Fruit fly (Drosophila melanogaster) whole organism, prepupa: ENCODE measurements around the gene ssp6.
A peak's percentile ranks its signal among the peaks of the same experiment; 100 is the strongest.

Experiments
- Blimp-1 ChIP-seq: fragments of 200-800 bp; sonication (Bioruptor generic); optimal IDR thresholded peaks from 3 replicates; lab custom pipeline; 2017; ENCODE audit warnings: missing biosample characterization, missing genetic modification characterization, mild to moderate bottlenecking, moderate library complexity, missing genetic modification reagents
- CG10631 ChIP-seq: fragments of 200-800 bp; sonication (Bioruptor generic); optimal IDR thresholded peaks from 2 replicates; lab custom pipeline; 2016; ENCODE audit warnings: missing biosample characterization, missing genetic modification characterization
- CG11294 ChIP-seq: fragments of 200-800 bp; sonication (Bioruptor generic); IDR thresholded peaks from 2 replicates; pipeline ENCODE4 v1.3.6; 2022; ENCODE audit warnings: missing biosample characterization, missing genetic modification characterization
- CG15336 ChIP-seq: fragments of 200-800 bp; sonication (Bioruptor generic); IDR thresholded peaks from 2 replicates; pipeline ENCODE4 v1.3.6; 2022; ENCODE audit warnings: missing biosample characterization, missing genetic modification characterization
- CG1621 ChIP-seq: fragments of 200-800 bp; sonication (Bioruptor generic); optimal IDR thresholded peaks from 3 replicates; lab custom pipeline; 2018; ENCODE audit warnings: missing biosample characterization, mild to moderate bottlenecking, missing genetic modification characterization
- CG3032 ChIP-seq: fragments of 200-800 bp; optimal IDR thresholded peaks from 2 replicates; lab custom pipeline; 2019; ENCODE audit warnings: missing biosample characterization, mild to moderate bottlenecking, missing genetic modification characterization, moderate library complexity
- CG3919 ChIP-seq: fragments of 200-800 bp; sonication (Bioruptor generic); optimal IDR thresholded peaks from 3 replicates; lab custom pipeline; 2016; ENCODE audit warnings: missing biosample characterization, missing genetic modification characterization
- CG4318 ChIP-seq: fragments of 200-800 bp; sonication (Bioruptor generic); optimal IDR thresholded peaks from 3 replicates; lab custom pipeline; 2017; ENCODE audit warnings: missing biosample characterization, mild to moderate bottlenecking, missing genetic modification characterization
- CG6163 ChIP-seq: fragments of 200-800 bp; sonication (Bioruptor generic); IDR thresholded peaks from 3 replicates; pipeline ENCODE4 v1.3.6; 2022; ENCODE audit warnings: missing biosample characterization, missing genetic modification characterization
- CG6276 ChIP-seq: fragments of 200-800 bp; sonication (Bioruptor generic); optimal IDR thresholded peaks from 2 replicates; lab custom pipeline; 2017; ENCODE audit warnings: missing biosample characterization, mild to moderate bottlenecking, missing genetic modification characterization
- CG6792 ChIP-seq: fragments of 200-800 bp; sonication (Bioruptor generic); optimal IDR thresholded peaks from 3 replicates; lab custom pipeline; 2016; ENCODE audit warnings: missing biosample characterization, missing genetic modification characterization
- CG6854 ChIP-seq: fragments of 200-800 bp; sonication (Bioruptor generic); optimal IDR thresholded peaks from 2 replicates; lab custom pipeline; 2017; ENCODE audit warnings: missing biosample characterization, mild to moderate bottlenecking, missing genetic modification characterization
- CG7368 ChIP-seq: fragments of 200-800 bp; sonication (Bioruptor generic); optimal IDR thresholded peaks from 3 replicates; lab custom pipeline; 2016; ENCODE audit warnings: missing biosample characterization, missing genetic modification characterization
- CG8119 ChIP-seq: fragments of 200-800 bp; sonication (Bioruptor generic); IDR thresholded peaks from 3 replicates; pipeline ENCODE4 v1.3.6; 2022; ENCODE audit warnings: missing biosample characterization, missing genetic modification characterization
- CG8319 ChIP-seq: fragments of 200-800 bp; sonication (Bioruptor generic); optimal IDR thresholded peaks from 3 replicates; lab custom pipeline; 2016; ENCODE audit warnings: missing biosample characterization, missing genetic modification characterization
- CG9139 ChIP-seq: fragments of 200-800 bp; sonication (Bioruptor generic); optimal IDR thresholded peaks from 3 replicates; lab custom pipeline; 2017; ENCODE audit warnings: missing biosample characterization, mild to moderate bottlenecking, missing genetic modification characterization
- Eip75B ChIP-seq: fragments of 200-800 bp; sonication (Bioruptor generic); optimal IDR thresholded peaks from 3 replicates; lab custom pipeline; 2016; ENCODE audit warnings: missing biosample characterization, missing genetic modification characterization
- Eip78C ChIP-seq: fragments of 200-800 bp; sonication (Bioruptor generic); peaks from one replicate; lab custom pipeline; 2016; ENCODE audit warnings: missing biosample characterization, missing genetic modification characterization
- Eip93F ChIP-seq: fragments of 200-800 bp; sonication (Bioruptor generic); optimal IDR thresholded peaks from 2 replicates; lab custom pipeline; 2016; ENCODE audit warnings: missing biosample characterization, mild to moderate bottlenecking, missing genetic modification characterization
- Gug ChIP-seq: fragments of 200-800 bp; sonication (Bioruptor generic); IDR thresholded peaks from 2 replicates; pipeline ENCODE4 v1.3.6; 2022; ENCODE audit warnings: missing biosample characterization, missing genetic modification characterization
- Hr38 ChIP-seq: sonication (Bioruptor generic); optimal IDR thresholded peaks from 2 replicates; lab custom pipeline; 2016; ENCODE audit warnings: missing biosample characterization, missing genetic modification characterization
- Met ChIP-seq: fragments of 200-800 bp; sonication (Bioruptor generic); optimal IDR thresholded peaks from 3 replicates; lab custom pipeline; 2016; ENCODE audit warnings: missing biosample characterization, missing genetic modification characterization
- OdsH ChIP-seq: fragments of 200-800 bp; sonication (Bioruptor generic); optimal IDR thresholded peaks from 3 replicates; lab custom pipeline; 2016; ENCODE audit warnings: missing biosample characterization, missing genetic modification characterization
- Sox102F ChIP-seq: fragments of 200-800 bp; sonication (Bioruptor generic); optimal IDR thresholded peaks from 2 replicates; lab custom pipeline; 2016; ENCODE audit warnings: missing biosample characterization, mild to moderate bottlenecking, missing genetic modification characterization
- Sox15 ChIP-seq: fragments of 200-800 bp; sonication (Bioruptor generic); optimal IDR thresholded peaks from 3 replicates; lab custom pipeline; 2016; ENCODE audit warnings: missing biosample characterization, missing genetic modification characterization
- achi ChIP-seq: fragments of 200-800 bp; sonication (Bioruptor generic); optimal IDR thresholded peaks from 3 replicates; lab custom pipeline; 2016; ENCODE audit warnings: missing biosample characterization, missing genetic modification characterization
- acj6 ChIP-seq: fragments of 200-800 bp; sonication (Bioruptor generic); optimal IDR thresholded peaks from 3 replicates; lab custom pipeline; 2016; ENCODE audit warnings: missing biosample characterization, missing genetic modification characterization
- cyc ChIP-seq: fragments of 200-800 bp; sonication (Bioruptor generic); optimal IDR thresholded peaks from 3 replicates; lab custom pipeline; 2016; ENCODE audit warnings: missing biosample characterization, missing genetic modification characterization
- dac ChIP-seq: fragments of 200-800 bp; sonication (Bioruptor generic); optimal IDR thresholded peaks from 2 replicates; lab custom pipeline; 2017; ENCODE audit warnings: missing biosample characterization, mild to moderate bottlenecking, missing genetic modification characterization
- eg ChIP-seq: fragments of 200-800 bp; sonication (Bioruptor generic); IDR thresholded peaks from 3 replicates; pipeline ENCODE4 v1.3.6; 2022; ENCODE audit warnings: missing biosample characterization, missing genetic modification characterization
- esn ChIP-seq: fragments of 200-800 bp; sonication (Bioruptor generic); optimal IDR thresholded peaks from 2 replicates; lab custom pipeline; 2016; ENCODE audit warnings: missing biosample characterization, mild to moderate bottlenecking, missing genetic modification characterization, moderate library complexity
- fd59A ChIP-seq: fragments of 200-800 bp; sonication (Bioruptor generic); optimal IDR thresholded peaks from 2 replicates; lab custom pipeline; 2017; ENCODE audit warnings: missing biosample characterization, mild to moderate bottlenecking, missing genetic modification characterization, missing genetic modification reagents
- fd85E ChIP-seq: fragments of 200-800 bp; sonication (Bioruptor generic); optimal IDR thresholded peaks from 3 replicates; lab custom pipeline; 2016; ENCODE audit warnings: missing biosample characterization, missing genetic modification characterization
- net ChIP-seq: fragments of 200-800 bp; sonication (Bioruptor generic); optimal IDR thresholded peaks from 3 replicates; lab custom pipeline; 2016; ENCODE audit warnings: missing biosample characterization, missing genetic modification characterization
- salr ChIP-seq, 2 experiments: fragments of 200-800 bp; sonication (Bioruptor generic); optimal IDR thresholded peaks; 3 replicates each; lab custom pipeline; 2016 to 2018; ENCODE audit warnings: missing biosample characterization in 2 of 2, missing genetic modification characterization in 2 of 2, mild to moderate bottlenecking in 1 of 2
- ss ChIP-seq, 2 experiments: fragments of 200-800 bp; sonication (Bioruptor generic); optimal IDR thresholded peaks; 2 replicates in 1 of 2; 3 replicates in 1 of 2; lab custom pipeline; 2017 to 2018; ENCODE audit warnings: mild to moderate bottlenecking in 2 of 2, missing biosample characterization in 2 of 2, missing genetic modification characterization in 2 of 2, moderate library complexity in 1 of 2
- svp ChIP-seq: fragments of 200-800 bp; sonication (Bioruptor generic); peaks from one replicate; lab custom pipeline; 2016; ENCODE audit warnings: missing biosample characterization, missing genetic modification characterization
- vri ChIP-seq: fragments of 200-800 bp; sonication (Bioruptor generic); optimal IDR thresholded peaks from 3 replicates; lab custom pipeline; 2016; ENCODE audit warnings: missing biosample characterization, mild to moderate bottlenecking, missing genetic modification characterization

Gene ssp6

DNA sequence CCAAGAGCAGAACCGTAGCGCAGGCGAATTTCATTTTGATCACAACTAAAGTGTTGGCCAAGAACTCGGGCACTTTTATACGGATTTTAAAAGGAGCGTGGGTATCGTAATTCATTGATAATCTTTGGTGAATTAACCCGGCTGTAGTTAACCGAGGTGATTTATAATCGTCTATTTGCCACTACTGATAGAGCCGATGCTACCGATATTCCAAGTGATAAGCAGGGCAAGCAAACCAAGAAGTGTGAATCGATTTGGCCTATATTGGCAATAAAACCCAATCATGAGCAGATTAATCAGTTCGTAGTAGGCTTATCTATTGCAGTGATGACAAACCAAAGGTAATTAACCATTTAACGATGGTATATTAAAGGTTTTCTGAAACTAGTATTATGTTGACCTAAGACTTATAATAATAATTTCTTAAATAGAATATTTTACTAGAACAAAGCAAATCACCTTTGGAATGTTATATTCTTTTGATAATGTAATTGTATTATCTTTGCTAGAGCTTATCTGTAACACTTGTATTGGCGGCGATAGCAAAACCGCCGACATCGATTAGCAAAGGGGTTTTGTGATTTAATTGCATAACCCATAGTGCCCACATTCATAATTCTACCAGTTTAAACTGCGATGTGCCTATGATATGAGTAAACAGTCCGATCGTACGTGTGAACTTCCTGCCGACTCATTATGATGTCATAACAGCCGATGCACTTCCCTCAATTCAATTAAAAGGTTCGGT lies 13.5 kb upstream of the ssp6 start, which contains the start of gene CG10472:
Gene CG10472 (minus strand): TSS at position 51 of the 748 bp plus-strand sequence.
- TF ChIP-seq vri (GFP tag; lab: Kevin White, UChicago) (peak; percentile 74), CG3032 (tag; lab: Kevin White, UChicago) (no peak), Eip93F (no peak)

DNA sequence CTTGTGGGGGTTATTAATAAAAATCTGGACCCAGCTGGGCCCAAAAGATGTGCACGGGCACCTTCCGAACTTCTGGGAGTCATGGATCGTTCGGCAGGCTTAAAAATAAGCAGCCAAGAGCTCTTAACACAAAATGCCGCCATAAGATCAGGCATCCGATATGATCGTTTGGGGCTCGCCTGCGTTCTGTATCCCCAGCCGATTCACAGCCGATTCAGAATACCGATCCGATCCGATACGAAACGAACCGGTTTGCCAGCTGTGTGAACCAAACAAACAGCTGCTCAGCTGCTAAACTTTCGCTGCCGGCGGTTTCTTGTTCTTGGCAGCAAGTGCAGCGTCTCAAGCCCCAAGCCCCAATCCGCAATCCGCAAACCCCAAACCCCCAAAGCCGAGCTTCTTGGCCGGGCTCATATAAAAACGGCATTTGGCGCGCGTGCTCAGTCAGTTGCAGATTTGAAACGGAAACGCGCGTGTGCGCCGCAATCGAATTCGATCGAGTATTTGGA lies 10.6 kb upstream of the ssp6 start, which contains the start of gene CG42269:
Gene CG42269 (plus strand): TSS at position 416 of the 509 bp plus-strand sequence.
- TF ChIP-seq net (GFP tag; lab: Kevin White, UChicago) (peak; percentile 3), Eip78C (GFP tag; lab: Kevin White, UChicago) (peak; percentile 63), CG7368 (GFP tag; lab: Kevin White, UChicago) (no peak), CG3919 (GFP tag; lab: Kevin White, UChicago) (no peak), CG4318 (GFP tag; lab: Kevin White, UChicago) (no peak), Eip75B (GFP tag; lab: Kevin White, UChicago) (no peak), CG6854 (GFP tag; lab: Kevin White, UChicago) (peak; percentile 91), Blimp-1 (peak; percentile 92), CG6163 (0 out of 3 replicates have a peak, but pooled peaks have one; percentile 20), svp (no peak)

DNA sequence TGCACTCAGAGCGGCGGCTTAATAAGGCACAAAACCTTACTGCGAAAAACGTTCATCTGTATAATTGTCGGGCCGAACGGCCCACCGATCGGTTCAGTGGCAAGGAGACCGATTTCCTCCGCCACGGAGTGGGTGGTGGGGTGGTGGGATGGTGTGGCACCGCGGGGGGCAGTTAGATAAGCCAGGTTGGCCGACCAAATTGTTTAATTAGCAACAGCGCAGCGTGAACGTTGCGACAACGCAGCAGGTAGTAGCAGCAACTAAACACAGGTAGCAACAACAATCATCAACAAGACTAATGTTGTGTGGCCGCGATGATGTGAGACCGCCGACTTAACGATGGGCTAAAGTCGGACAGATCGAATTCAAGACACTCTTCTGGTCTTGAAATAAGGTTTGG lies 8.3 kb upstream of the ssp6 start:
- no peak for TF ChIP-seq CG6854 (GFP tag; lab: Kevin White, UChicago)
- TF ChIP-seq CG11294: no peak
- TF ChIP-seq Eip78C (GFP tag; lab: Kevin White, UChicago): no peak
- no peak for TF ChIP-seq ss (GFP tag; optimal IDR thresholded peaks at IDR 0.05; lab: Kevin White, UChicago)
- no peak for TF ChIP-seq Met (GFP tag; lab: Kevin White, UChicago)
- no peak for TF ChIP-seq CG6276 (GFP tag; lab: Kevin White, UChicago)
- TF ChIP-seq CG6792: no peak

DNA sequence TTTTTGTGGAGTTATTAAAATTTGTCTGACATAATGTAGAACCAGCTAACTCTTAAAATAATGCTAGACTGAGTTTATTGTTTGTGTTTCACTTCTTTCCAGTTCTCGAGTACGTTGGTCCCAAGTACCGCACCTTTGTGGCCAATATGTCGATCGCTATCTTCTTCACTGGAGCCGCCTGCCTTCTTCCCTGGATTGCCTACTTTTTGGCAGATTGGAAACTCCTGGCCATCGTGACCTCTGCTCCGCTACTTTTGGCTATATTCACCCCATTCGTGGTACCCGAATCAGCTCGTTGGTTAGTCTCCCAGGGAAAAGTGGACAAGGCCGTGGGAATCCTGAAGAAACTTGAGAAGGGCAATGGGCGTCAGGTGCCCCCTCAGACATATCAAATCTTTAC lies 6.4 kb upstream of the ssp6 start:
- no peak for TF ChIP-seq eg (GFP tag; lab: Robert Waterston, UW)
- no peak for TF ChIP-seq Eip78C (GFP tag; lab: Kevin White, UChicago)
- TF ChIP-seq Gug (GFP tag; lab: Robert Waterston, UW): no peak
- no peak for TF ChIP-seq fd85E (GFP tag; lab: Kevin White, UChicago)
- TF ChIP-seq CG10631 (GFP tag; lab: Kevin White, UChicago): no peak
- no peak for TF ChIP-seq CG3919 (GFP tag; lab: Kevin White, UChicago)
- no peak for TF ChIP-seq dac (GFP tag; lab: Kevin White, UChicago)
- TF ChIP-seq esn: no peak
- no peak for TF ChIP-seq Sox102F (GFP tag; lab: Kevin White, UChicago)
- no peak for TF ChIP-seq CG7368 (GFP tag; lab: Kevin White, UChicago)
- TF ChIP-seq CG1621 (tag; lab: Kevin White, UChicago): no peak
- TF ChIP-seq, all 60 proteins: peak for 0

DNA sequence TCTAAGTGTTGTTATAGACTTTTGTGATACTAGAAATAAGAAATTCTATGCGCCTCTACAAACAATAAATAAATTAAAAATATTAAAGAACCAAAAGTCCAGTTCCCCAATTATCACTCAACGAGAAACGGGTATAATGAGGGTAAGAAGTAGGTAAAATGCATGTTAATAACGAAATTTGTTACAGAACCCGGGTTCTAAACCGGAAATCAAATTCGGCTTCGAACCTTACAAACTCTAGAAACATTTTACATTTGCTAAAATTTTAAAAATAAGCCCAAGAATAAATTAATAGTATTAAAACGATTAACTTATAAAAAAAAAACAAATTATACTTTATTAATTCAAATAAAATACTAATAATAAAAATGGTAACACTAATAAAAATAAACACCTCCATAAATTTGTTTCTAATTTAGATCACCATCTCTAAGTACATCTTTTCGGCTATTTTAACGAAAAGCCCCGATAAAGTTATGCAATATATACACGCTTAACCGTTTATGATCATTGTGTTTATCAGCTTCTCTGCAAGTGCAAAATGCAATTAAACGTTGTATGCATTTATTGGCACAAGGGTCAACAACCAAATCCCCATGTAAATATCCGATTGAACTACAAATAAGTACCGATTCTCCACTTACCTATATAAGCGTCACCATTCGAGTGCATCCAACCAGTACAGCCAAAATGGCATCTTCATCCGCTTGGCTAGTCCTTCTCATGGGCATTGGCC lies 4.9 kb upstream of the ssp6 start, which contains the start of gene CG6602:
Gene CG6602 (plus strand): TSS at position 686 of the 736 bp plus-strand sequence.
- TF ChIP-seq CG10631 (GFP tag; lab: Kevin White, UChicago) (peak; percentile 6), CG15336 (GFP tag; lab: Robert Waterston, UW) (no peak), achi (peak; percentile 25), CG8119 (no peak), cyc (peak; percentile 73), OdsH (GFP tag; lab: Kevin White, UChicago) (peak; percentile 59), Hr38 (GFP tag; lab: Kevin White, UChicago) (no peak), salr (GFP tag; optimal IDR thresholded peaks at IDR 0.05; lab: Kevin White, UChicago) (peak in 1 of 2 experiments; percentile 54), CG9139 (no peak), CG11294 (no peak), Met (GFP tag; lab: Kevin White, UChicago) (peak; percentile 44), Sox15 (peak; percentile 41), vri (GFP tag; lab: Kevin White, UChicago) (peak; percentile 5), net (GFP tag; lab: Kevin White, UChicago) (peak; percentile 5), CG8319 (peak; percentile 43), dac (GFP tag; lab: Kevin White, UChicago) (no peak), eg (GFP tag; lab: Robert Waterston, UW) (peak; percentile 50; the same call in 2 of the 3 replicates), fd59A (GFP tag; lab: Kevin White, UChicago) (no peak), ss (GFP tag; optimal IDR thresholded peaks at IDR 0.05; lab: Kevin White, UChicago) (no peak), acj6 (peak; percentile 40), CG7368 (GFP tag; lab: Kevin White, UChicago) (peak; percentile 13), svp (no peak), Gug (GFP tag; lab: Robert Waterston, UW) (no peak; the same call in 1 of the 2 replicates), Eip75B (GFP tag; lab: Kevin White, UChicago) (peak; percentile 17)
